Fruit fly (Drosophila melanogaster) whole organism, embryonic: ENCODE measurements around the gene CG6724.

Experiments
- Atf-2 ChIP-seq: fragments of 200-800 bp; sonication (Bioruptor generic); optimal IDR thresholded peaks from 2 replicates; lab custom pipeline; 2016; ENCODE audit warnings: missing biosample characterization, missing genetic modification characterization
- Atf6 ChIP-seq: fragments of 200-800 bp; sonication (Bioruptor generic); IDR thresholded peaks from 2 replicates; pipeline ENCODE4 v1.3.6; 2022; ENCODE audit warnings: missing biosample characterization, missing genetic modification characterization
- CG10959 ChIP-seq: fragments of 200-800 bp; sonication (Bioruptor generic); IDR thresholded peaks from 2 replicates; pipeline ENCODE4 v1.3.6; 2022; ENCODE audit warnings: missing biosample characterization, missing genetic modification characterization
- CG11247 ChIP-seq: fragments of 200-800 bp; sonication (Bioruptor generic); IDR thresholded peaks from 2 replicates; pipeline ENCODE4 v1.3.6; 2022; ENCODE audit warnings: missing biosample characterization, missing genetic modification characterization
- CG13894 ChIP-seq: fragments of 200-800 bp; sonication (Bioruptor generic); optimal IDR thresholded peaks from 3 replicates; lab custom pipeline; 2018; ENCODE audit warnings: missing biosample characterization, mild to moderate bottlenecking, missing genetic modification characterization, moderate library complexity
- CG15696 ChIP-seq: fragments of 200-800 bp; sonication (Bioruptor generic); optimal IDR thresholded peaks from 2 replicates; lab custom pipeline; 2019; ENCODE audit warnings: missing biosample characterization, mild to moderate bottlenecking, missing genetic modification characterization, moderate library complexity
- CG1647 ChIP-seq: fragments of 200-800 bp; sonication (Bioruptor generic); optimal IDR thresholded peaks from 3 replicates; lab custom pipeline; 2016; ENCODE audit warnings: missing biosample characterization, missing genetic modification characterization
- CG17568 ChIP-seq: fragments of 200-800 bp; sonication (Bioruptor generic); optimal IDR thresholded peaks from 2 replicates; lab custom pipeline; 2018; ENCODE audit warnings: missing biosample characterization, mild to moderate bottlenecking, missing genetic modification characterization, moderate library complexity
- CG17612 ChIP-seq: fragments of 200-800 bp; sonication (Bioruptor generic); IDR thresholded peaks from 2 replicates; pipeline ENCODE4 v1.3.6; 2022; ENCODE audit warnings: missing biosample characterization, missing genetic modification characterization
- CG2712 ChIP-seq: fragments of 200-800 bp; optimal IDR thresholded peaks from 3 replicates; lab custom pipeline; 2019; ENCODE audit warnings: missing biosample characterization, mild to moderate bottlenecking, missing genetic modification characterization, moderate library complexity
- CG30020 ChIP-seq: fragments of 200-800 bp; optimal IDR thresholded peaks from 2 replicates; lab custom pipeline; 2019; ENCODE audit warnings: missing biosample characterization, mild to moderate bottlenecking, missing genetic modification characterization, moderate library complexity
- CG34422 ChIP-seq: fragments of 200-800 bp; sonication (Bioruptor generic); IDR thresholded peaks from 3 replicates; pipeline ENCODE4 v1.3.6; 2022; ENCODE audit warnings: missing biosample characterization, missing genetic modification characterization
- CG3847 ChIP-seq: fragments of 200-800 bp; sonication (Bioruptor generic); IDR thresholded peaks from 2 replicates; pipeline ENCODE4 v1.3.6; 2022; ENCODE audit warnings: missing biosample characterization, missing genetic modification characterization
- CG4820 ChIP-seq: fragments of 200-800 bp; sonication (Bioruptor generic); optimal IDR thresholded peaks from 3 replicates; lab custom pipeline; 2016; ENCODE audit warnings: missing biosample characterization, missing genetic modification characterization
- CG7987 ChIP-seq: fragments of 200-800 bp; sonication (Bioruptor generic); optimal IDR thresholded peaks from 2 replicates; lab custom pipeline; 2018; ENCODE audit warnings: missing biosample characterization, mild to moderate bottlenecking, missing genetic modification characterization, moderate library complexity
- CG8290 ChIP-seq, 3 experiments: fragments of 200-800 bp; sonication (Bioruptor generic); optimal IDR thresholded peaks; 2 replicates each; lab custom pipeline; 2016 to 2019; ENCODE audit warnings: missing biosample characterization in 3 of 3, missing genetic modification characterization in 3 of 3, mild to moderate bottlenecking in 2 of 3, moderate library complexity in 1 of 3
- CG9609 ChIP-seq: fragments of 200-800 bp; sonication (Bioruptor generic); optimal IDR thresholded peaks from 3 replicates; lab custom pipeline; 2016; ENCODE audit warnings: missing biosample characterization, missing genetic modification characterization
- D ChIP-seq, 2 experiments: fragments of 200-800 bp in 1 of 2; fragments of >200 bp in 1 of 2; sonication (Bioruptor generic) in 1 of 2; optimal IDR thresholded peaks; 2 replicates in 1 of 2; 3 replicates in 1 of 2; lab custom pipeline; 2017; ENCODE audit warnings: mild to moderate bottlenecking in 1 of 2, missing biosample characterization in 1 of 2, missing genetic modification characterization in 1 of 2, missing genetic modification reagents in 1 of 2
- Dfd ChIP-seq, 2 experiments: fragments of >200 bp; optimal IDR thresholded peaks; 2 replicates each; lab custom pipeline; 2017; ENCODE audit warnings: missing biosample characterization in 2 of 2, missing genetic modification characterization in 2 of 2
- Dll ChIP-seq: fragments of 200-800 bp; sonication (Bioruptor generic); IDR thresholded peaks from 4 replicates; pipeline ENCODE4 v1.3.6; 2022; ENCODE audit warnings: missing biosample characterization, missing genetic modification characterization; ENCODE audit not compliant: partially characterized antibody
- Doc3 ChIP-seq: fragments of 200-800 bp; sonication (Bioruptor generic); IDR thresholded peaks from 3 replicates; pipeline ENCODE4 v1.3.6; 2022; ENCODE audit warnings: missing biosample characterization, missing genetic modification characterization; ENCODE audit not compliant: partially characterized antibody
- Dref ChIP-seq: fragments of 200-800 bp; sonication (Bioruptor generic); IDR thresholded peaks from 2 replicates; pipeline ENCODE4 v1.3.6; 2022; ENCODE audit warnings: missing biosample characterization, missing genetic modification characterization
- Ets97D ChIP-seq: fragments of 200-800 bp; sonication (Bioruptor generic); optimal IDR thresholded peaks from 3 replicates; lab custom pipeline; 2016; ENCODE audit warnings: missing biosample characterization, missing genetic modification characterization
- HLH3B ChIP-seq: fragments of 200-800 bp; sonication (Bioruptor generic); IDR thresholded peaks from 2 replicates; pipeline ENCODE4 v1.3.6; 2022; ENCODE audit warnings: missing biosample characterization, missing genetic modification characterization
- Hand ChIP-seq: fragments of 200-800 bp; sonication (Bioruptor generic); optimal IDR thresholded peaks from 2 replicates; lab custom pipeline; 2017; ENCODE audit warnings: mild to moderate bottlenecking, missing biosample characterization, missing genetic modification reagents, missing genetic modification characterization
- MESR4 ChIP-seq: fragments of 200-800 bp; sonication (Bioruptor generic); optimal IDR thresholded peaks from 2 replicates; lab custom pipeline; 2018; ENCODE audit warnings: missing biosample characterization, mild to moderate bottlenecking, missing genetic modification characterization, moderate library complexity
- NC2α ChIP-seq: fragments of 200-800 bp; sonication (Bioruptor generic); optimal IDR thresholded peaks from 2 replicates; lab custom pipeline; 2016; ENCODE audit warnings: missing biosample characterization, missing genetic modification characterization
- Neu2 ChIP-seq: fragments of 200-800 bp; sonication (Bioruptor generic); optimal IDR thresholded peaks from 3 replicates; lab custom pipeline; 2016; ENCODE audit warnings: missing biosample characterization, missing genetic modification characterization, borderline replicate concordance
- Sox100B ChIP-seq: fragments of 200-800 bp; sonication (Bioruptor generic); optimal IDR thresholded peaks from 3 replicates; lab custom pipeline; 2018; ENCODE audit warnings: missing biosample characterization, mild to moderate bottlenecking, missing genetic modification characterization
- Xrp1 ChIP-seq: fragments of 200-800 bp; sonication (Bioruptor generic); IDR thresholded peaks from 2 replicates; pipeline ENCODE4 v1.3.6; 2022; ENCODE audit warnings: missing biosample characterization, missing genetic modification characterization
- aop ChIP-seq: fragments of 200-800 bp; sonication (Bioruptor generic); IDR thresholded peaks from 2 replicates; pipeline ENCODE4 v1.3.6; 2022; ENCODE audit warnings: missing biosample characterization, missing genetic modification characterization
- ara ChIP-seq: fragments of 200-800 bp; sonication (Bioruptor generic); IDR thresholded peaks from 2 replicates; pipeline ENCODE4 v1.3.6; 2022; ENCODE audit warnings: missing biosample characterization, missing genetic modification characterization
- bowl ChIP-seq: fragments of 200-800 bp; sonication (Bioruptor generic); IDR thresholded peaks from 2 replicates; pipeline ENCODE4 v1.3.6; 2022; ENCODE audit warnings: missing biosample characterization, missing genetic modification characterization
- caup ChIP-seq: fragments of 200-800 bp; sonication (Bioruptor generic); optimal IDR thresholded peaks from 3 replicates; lab custom pipeline; 2017; ENCODE audit warnings: missing biosample characterization, mild to moderate bottlenecking, missing genetic modification characterization, moderate library complexity; ENCODE audit not compliant: severe bottlenecking
- chif ChIP-seq, 2 experiments: fragments of 200-800 bp; sonication (Bioruptor generic); optimal IDR thresholded peaks; 3 replicates each; lab custom pipeline; 2016; ENCODE audit warnings: missing biosample characterization in 2 of 2, missing genetic modification characterization in 2 of 2
- chm ChIP-seq: fragments of 200-800 bp; sonication (Bioruptor generic); IDR thresholded peaks from 2 replicates; pipeline ENCODE4 v1.3.6; 2022; ENCODE audit warnings: missing biosample characterization, missing genetic modification characterization
- exex ChIP-seq: fragments of 200-800 bp; sonication (Bioruptor generic); optimal IDR thresholded peaks from 4 replicates; lab custom pipeline; 2018; ENCODE audit warnings: missing biosample characterization, mild to moderate bottlenecking, missing genetic modification characterization, moderate library complexity
- gsb ChIP-seq: fragments of 200-800 bp; sonication (Bioruptor generic); IDR thresholded peaks from 2 replicates; pipeline ENCODE4 v1.3.6; 2022; ENCODE audit warnings: missing biosample characterization, missing genetic modification characterization
- ham ChIP-seq: fragments of 200-800 bp; sonication (Bioruptor generic); IDR thresholded peaks from 2 replicates; pipeline ENCODE4 v1.3.6; 2022; ENCODE audit warnings: missing biosample characterization, missing genetic modification characterization
- hkb ChIP-seq, 2 experiments: fragments of 200-800 bp in 1 of 2; fragments of >200 bp in 1 of 2; sonication (Bioruptor generic) in 1 of 2; IDR thresholded peaks in 1 of 2; optimal IDR thresholded peaks in 1 of 2; 2 replicates each; pipeline versions ENCODE4 v1.3.6 to Lab custom; 2017 to 2022; ENCODE audit warnings: missing biosample characterization in 1 of 2, missing genetic modification characterization in 1 of 2
- kni ChIP-seq: fragments of 200-800 bp; sonication (Bioruptor generic); optimal IDR thresholded peaks from 3 replicates; lab custom pipeline; 2017; ENCODE audit warnings: mild to moderate bottlenecking, missing biosample characterization, missing genetic modification reagents, missing genetic modification characterization
- pnt ChIP-seq: fragments of 200-800 bp; sonication (Bioruptor generic); optimal IDR thresholded peaks from 3 replicates; lab custom pipeline; 2016; ENCODE audit warnings: missing biosample characterization, missing genetic modification characterization
- ranshi ChIP-seq: fragments of 200-800 bp; sonication (Bioruptor generic); IDR thresholded peaks from 2 replicates; pipeline ENCODE4 v1.3.6; 2022; ENCODE audit warnings: missing biosample characterization, missing genetic modification characterization
- ro ChIP-seq: fragments of 200-800 bp; sonication (Bioruptor generic); IDR thresholded peaks from 2 replicates; pipeline ENCODE4 v1.3.6; 2022; ENCODE audit warnings: missing biosample characterization, missing genetic modification characterization
- salm ChIP-seq: fragments of 200-800 bp; sonication (Bioruptor generic); optimal IDR thresholded peaks from 2 replicates; lab custom pipeline; 2018; ENCODE audit warnings: missing biosample characterization, mild to moderate bottlenecking, missing genetic modification characterization
- so ChIP-seq: fragments of 200-800 bp; sonication (Bioruptor generic); IDR thresholded peaks from 3 replicates; pipeline ENCODE4 v1.3.6; 2022; ENCODE audit warnings: missing biosample characterization, missing genetic modification characterization
- sqz ChIP-seq: fragments of 200-800 bp; sonication (Bioruptor generic); optimal IDR thresholded peaks from 3 replicates; lab custom pipeline; 2018; ENCODE audit warnings: missing biosample characterization, mild to moderate bottlenecking, missing genetic modification characterization
- unpg ChIP-seq: fragments of 200-800 bp; sonication (Bioruptor generic); optimal IDR thresholded peaks from 3 replicates; lab custom pipeline; 2018; ENCODE audit warnings: missing biosample characterization, mild to moderate bottlenecking, missing genetic modification characterization, moderate library complexity

CG6724 gene

dm6 chr2L:10760422-10761166 lies 9.2 kb downstream of the CG6724 start, which contains the start of gene CG6495 (continued):
- TF ChIP-seq pnt (GFP tag; lab: Kevin White, UChicago) (no peak), Neu2 (no peak), CG17612 (GFP tag; lab: Robert Waterston, UW) (no peak), ro (GFP tag; lab: Robert Waterston, UW) (no peak), CG15696 (tag; lab: Kevin White, UChicago) (no peak), sqz (GFP tag; lab: Kevin White, UChicago) (no peak), ranshi (GFP tag; lab: Robert Waterston, UW) (peak; percentile 35; the same call in 1 of the 2 replicates), Xrp1 (GFP tag; lab: Robert Waterston, UW) (peak; percentile 52; the same call in 1 of the 2 replicates), CG1647 (GFP tag; lab: Kevin White, UChicago) (no peak), Dfd (GFP tag; optimal IDR thresholded peaks at IDR 0.05; lab: Kevin White, UChicago) (no peak), HLH3B (GFP tag; lab: Robert Waterston, UW) (peak; percentile 63), bowl (no peak), Sox100B (GFP tag; lab: Kevin White, UChicago) (no peak), CG3847 (GFP tag; lab: Robert Waterston, UW) (no peak), gsb (no peak), ara (no peak), chif (GFP tag; optimal IDR thresholded peaks at IDR 0.05; lab: Kevin White, UChicago) (no peak), so (GFP tag; lab: Robert Waterston, UW) (no peak), CG13894 (peak; percentile 48), Ets97D (GFP tag; lab: Kevin White, UChicago) (no peak), CG17568 (GFP tag; lab: Kevin White, UChicago) (no peak), CG7987 (GFP tag; lab: Kevin White, UChicago) (no peak), Hand (GFP tag; lab: Kevin White, UChicago) (peak; percentile 63), exex (tag; lab: Kevin White, UChicago) (peak; percentile 40), unpg (GFP tag; lab: Kevin White, UChicago) (peak; percentile 70), NC2α (GFP tag; lab: Kevin White, UChicago) (no peak), CG9609 (no peak), D (optimal IDR thresholded peaks at IDR 0.05; lab: Kevin White, UChicago) (no peak), D (GFP tag; optimal IDR thresholded peaks at IDR 0.05; lab: Kevin White, UChicago) (peak; percentile 22), hkb (optimal IDR thresholded peaks at IDR 0.05; lab: Kevin White, UChicago) (no peak), hkb (GFP tag; IDR thresholded peaks at IDR 0.05; lab: Robert Waterston, UW) (peak; percentile 62), CG10959 (GFP tag; lab: Robert Waterston, UW) (no peak), caup (GFP tag; lab: Kevin White, UChicago) (peak; percentile 62), CG4820 (GFP tag; lab: Kevin White, UChicago) (peak; percentile 0), MESR4 (no peak), chm (GFP tag; lab: Robert Waterston, UW) (no peak), CG2712 (peak; percentile 73), Atf6 (GFP tag; lab: Robert Waterston, UW) (no peak), Dref (GFP tag; lab: Robert Waterston, UW) (0 out of 2 replicates have a peak, but pooled peaks have one; percentile 32), Dll (GFP tag; lab: Robert Waterston, UW) (no peak), Atf-2 (GFP tag; lab: Kevin White, UChicago) (no peak), CG34422 (GFP tag; lab: Robert Waterston, UW) (no peak), Doc3 (GFP tag; lab: Robert Waterston, UW) (no peak), CG8290 (GFP tag; optimal IDR thresholded peaks at IDR 0.05; lab: Kevin White, UChicago) (no peak), CG8290 (tag; optimal IDR thresholded peaks at IDR 0.05; lab: Kevin White, UChicago) (no peak), salm (tag; lab: Kevin White, UChicago) (peak; percentile 34), aop (GFP tag; lab: Robert Waterston, UW) (no peak), ham (GFP tag; lab: Robert Waterston, UW) (no peak), CG11247 (no peak), kni (GFP tag; lab: Kevin White, UChicago) (no peak), CG30020 (tag; lab: Kevin White, UChicago) (no peak)
